Fruit fly (Drosophila melanogaster): ENCODE data around the gene Prosalpha2.
A peak's percentile ranks its signal among the peaks of the same experiment; 100 is the strongest.

Gene Prosalpha2

dm6 chr3R:12459879-12460522 lies 28.9 kb downstream of the Prosalpha2 start, which contains the start of the genes CG5961 and Polr3C (continued):
- TF ChIP-seq hbn (GFP tag; IDR thresholded peaks at IDR 0.05; ENCODE audit: partially characterized antibody) = no peak
- TF ChIP-seq pita (GFP tag; optimal IDR thresholded peaks at IDR 0.05) = no peak
- no peak for TF ChIP-seq Optix (GFP tag; IDR thresholded peaks at IDR 0.05)
- TF ChIP-seq CG15514 (GFP tag; optimal IDR thresholded peaks at IDR 0.05) = peak; percentile 70
- no peak for TF ChIP-seq Nf-YB (GFP tag; optimal IDR thresholded peaks at IDR 0.05)
- peak; percentile 10 for TF ChIP-seq CG17829 (tag; optimal IDR thresholded peaks at IDR 0.05)
- TF ChIP-seq CG2712 (tag; optimal IDR thresholded peaks at IDR 0.05) = no peak
- peak; percentile 10 for TF ChIP-seq CG2120 (GFP tag; optimal IDR thresholded peaks at IDR 0.05)
- TF ChIP-seq CG8281 (tag; optimal IDR thresholded peaks at IDR 0.05) = no peak
- no peak for TF ChIP-seq CG31388 (GFP tag; optimal IDR thresholded peaks at IDR 0.05)
- TF ChIP-seq Nf-YA (GFP tag; IDR thresholded peaks at IDR 0.05) = no peak
- no peak for TF ChIP-seq CG12071 (GFP tag; optimal IDR thresholded peaks at IDR 0.05)
- TF ChIP-seq usp (GFP tag; optimal IDR thresholded peaks at IDR 0.05) = no peak
- TF ChIP-seq pzg (GFP tag; optimal IDR thresholded peaks at IDR 0.05) = peak; percentile 63
- TF ChIP-seq CG9876 (GFP tag; optimal IDR thresholded peaks at IDR 0.05) = no peak
- TF ChIP-seq CG12659 (GFP tag; optimal IDR thresholded peaks at IDR 0.05) = peak; percentile 35
- TF ChIP-seq Opbp (GFP tag; IDR thresholded peaks at IDR 0.05; ENCODE audit: partially characterized antibody) = no peak
- no peak for TF ChIP-seq CG7963 (GFP tag; IDR thresholded peaks at IDR 0.05; ENCODE audit: partially characterized antibody)
- TF ChIP-seq D (optimal IDR thresholded peaks at IDR 0.05) = no peak
- no peak for TF ChIP-seq D (GFP tag; optimal IDR thresholded peaks at IDR 0.05)
- peak; percentile 51 for TF ChIP-seq BEAF-32 (GFP tag; optimal IDR thresholded peaks at IDR 0.05)
- TF ChIP-seq peb (GFP tag; IDR thresholded peaks at IDR 0.05) = no peak
- TF ChIP-seq cwo (GFP tag; optimal IDR thresholded peaks at IDR 0.05) = no peak
- TF ChIP-seq pnt (GFP tag; optimal IDR thresholded peaks at IDR 0.05) = no peak
- TF ChIP-seq CG31441 (GFP tag; IDR thresholded peaks at IDR 0.05) = no peak
- TF ChIP-seq prd (optimal IDR thresholded peaks at IDR 0.05) = no peak
- TF ChIP-seq prd (GFP tag; IDR thresholded peaks at IDR 0.05) = no peak
- no peak for TF ChIP-seq Adf1 (GFP tag; IDR thresholded peaks at IDR 0.05)
- TF ChIP-seq Side (GFP tag; optimal IDR thresholded peaks at IDR 0.05) = no peak
- no peak for TF ChIP-seq tin (GFP tag; optimal IDR thresholded peaks at IDR 0.05)
- TF ChIP-seq CG17359 (tag; optimal IDR thresholded peaks at IDR 0.05) = no peak
- no peak for TF ChIP-seq CG4820 (GFP tag; optimal IDR thresholded peaks at IDR 0.05)
- peak in 1 of 2 experiments; percentile 65 for TF ChIP-seq tll (GFP tag; optimal IDR thresholded peaks at IDR 0.05)
- no peak for TF ChIP-seq CG7928 (GFP tag; optimal IDR thresholded peaks at IDR 0.05)
- peak; percentile 69 for TF ChIP-seq MBD-R2 (GFP tag; IDR thresholded peaks at IDR 0.05)
- no peak for TF ChIP-seq CG12219 (GFP tag; optimal IDR thresholded peaks at IDR 0.05)
- TF ChIP-seq CG9609 (GFP tag; optimal IDR thresholded peaks at IDR 0.05) = no peak
- no peak for TF ChIP-seq CG13775 (GFP tag; optimal IDR thresholded peaks at IDR 0.05)
- TF ChIP-seq br (optimal IDR thresholded peaks at IDR 0.05) = no peak
- TF ChIP-seq gcm (GFP tag; optimal IDR thresholded peaks at IDR 0.05) = no peak
- no peak for TF ChIP-seq Mad (GFP tag; optimal IDR thresholded peaks at IDR 0.05)
- no peak for TF ChIP-seq CG11247 (GFP tag; IDR thresholded peaks at IDR 0.05)
- TF ChIP-seq CG12155 (GFP tag; optimal IDR thresholded peaks at IDR 0.05) = no peak
- TF ChIP-seq Bgb (GFP tag; IDR thresholded peaks at IDR 0.05; ENCODE audit: partially characterized antibody) = no peak
- TF ChIP-seq Gsc (GFP tag; IDR thresholded peaks at IDR 0.05) = no peak
- no peak for TF ChIP-seq rib (GFP tag; IDR thresholded peaks at IDR 0.05)
- no peak for TF ChIP-seq sd (tag; optimal IDR thresholded peaks at IDR 0.05)
- no peak for TF ChIP-seq Ets65A (GFP tag)
- TF ChIP-seq CG30020 (tag; optimal IDR thresholded peaks at IDR 0.05) = peak; percentile 13
- no peak for TF ChIP-seq klu (GFP tag; IDR thresholded peaks at IDR 0.05)
- no peak for TF ChIP-seq CG4328 (GFP tag; optimal IDR thresholded peaks at IDR 0.05)

All from whole organism, embryonic.